Fruit fly (Drosophila melanogaster): ENCODE results near the gene CG1227.

- TF ChIP-seq bab1 (GFP tag; optimal IDR thresholded peaks at IDR 0.05) (no peak), Mnt (GFP tag; optimal IDR thresholded peaks at IDR 0.05) (no peak), kay (GFP tag; ENCODE audit: borderline replicate concordance) (no peak), Hr96 (GFP tag; optimal IDR thresholded peaks at IDR 0.05) (no peak), CG14711 (tag; optimal IDR thresholded peaks at IDR 0.05) (no peak), cnc (optimal IDR thresholded peaks at IDR 0.05) (no peak), CG11617 (GFP tag; optimal IDR thresholded peaks at IDR 0.05) (no peak), CG5204 (GFP tag; optimal IDR thresholded peaks at IDR 0.05) (no peak), cic (GFP tag; optimal IDR thresholded peaks at IDR 0.05) (no peak), CG7101 (tag; optimal IDR thresholded peaks at IDR 0.05) (no peak), CG1620 (GFP tag; optimal IDR thresholded peaks at IDR 0.05) (no peak), CG33017 (tag; optimal IDR thresholded peaks at IDR 0.05) (no peak), Clk (GFP tag; optimal IDR thresholded peaks at IDR 0.05) (no peak), CG7045 (GFP tag; optimal IDR thresholded peaks at IDR 0.05) (no peak)
Observed at dm6 chr3R:7285662-7286061, 36.1 kb upstream of the CG1227 start, which contains the start of gene RacGAP84C.

Measured in whole organism, adult.